Fruit fly (Drosophila melanogaster): Measurements from ENCODE around the gene msopa.

- TF ChIP-seq GATAd (GFP tag; optimal IDR thresholded peaks at IDR 0.05), result no peak
- no peak for TF ChIP-seq dmrt93B (GFP tag; optimal IDR thresholded peaks at IDR 0.05)
- TF ChIP-seq br (GFP tag; optimal IDR thresholded peaks at IDR 0.05), result no peak
- TF ChIP-seq Hnf4 (GFP tag; optimal IDR thresholded peaks at IDR 0.05), result peak; percentile 59
- TF ChIP-seq h (GFP tag; optimal IDR thresholded peaks at IDR 0.05), result no peak
- TF ChIP-seq pan (optimal IDR thresholded peaks at IDR 0.05), result no peak
- no peak for TF ChIP-seq usp (GFP tag; optimal IDR thresholded peaks at IDR 0.05)
- TF ChIP-seq foxo (GFP tag; optimal IDR thresholded peaks at IDR 0.05), result no peak
- no peak for TF ChIP-seq psq (GFP tag; optimal IDR thresholded peaks at IDR 0.05)
- TF ChIP-seq Dfd (GFP tag; optimal IDR thresholded peaks at IDR 0.05), result no peak
- TF ChIP-seq lola (GFP tag; optimal IDR thresholded peaks at IDR 0.05), result no peak
- no peak for TF ChIP-seq CrebA (GFP tag; optimal IDR thresholded peaks at IDR 0.05; ENCODE audit: borderline replicate concordance)
- no peak for TF ChIP-seq N (GFP tag; optimal IDR thresholded peaks at IDR 0.05)
Measured at dm6 chr3L:22074347-22074971, 8.1 kb upstream of the msopa start, which contains the start of gene CG7133.
